Worm (Caenorhabditis elegans) whole organism, young adult: Measurements from ENCODE around the gene F09F9.1.

Experiments used
- B0019.2 ChIP-seq: fragments of 200-800 bp; sonication (Bioruptor generic); conservative IDR thresholded peaks from 2 replicates; pipeline ENCODE4 v1.3.6; 2022; ENCODE audit warnings: missing genetic modification reagents, missing genetic modification characterization, missing compliant biosample characterization
- F33H1.4 ChIP-seq: fragments of 200-800 bp; sonication (Bioruptor generic); IDR thresholded peaks from 2 replicates; pipeline ENCODE4 v1.3.6; 2022; ENCODE audit warnings: missing genetic modification reagents, missing genetic modification characterization, missing compliant biosample characterization
- F52B5.7 ChIP-seq: sonication (generic microtip); optimal IDR thresholded peaks from 2 replicates; lab custom pipeline; 2016; ENCODE audit warnings: mild to moderate bottlenecking, missing genetic modification characterization, missing compliant biosample characterization
- F57A8.1 ChIP-seq: fragments of 200-800 bp; sonication (Bioruptor generic); optimal IDR thresholded peaks from 2 replicates; lab custom pipeline; 2018; ENCODE audit warnings: mild to moderate bottlenecking, missing genetic modification characterization, moderate library complexity, missing compliant biosample characterization
- T26A5.8 ChIP-seq: sonication (generic microtip); optimal IDR thresholded peaks from 2 replicates; lab custom pipeline; 2016; ENCODE audit warnings: missing genetic modification characterization, missing compliant biosample characterization
- Y53F4B.3 ChIP-seq: fragments of 200-800 bp; sonication (Bioruptor generic); IDR thresholded peaks from 2 replicates; pipeline ENCODE4 v1.3.6; 2022; ENCODE audit warnings: missing genetic modification reagents, missing genetic modification characterization, missing compliant biosample characterization
- Y79H2A.3 ChIP-seq: fragments of 200-800 bp; sonication (Bioruptor generic); conservative IDR thresholded peaks from 2 replicates; pipeline ENCODE4 v1.3.6; 2022; ENCODE audit warnings: missing genetic modification reagents, missing genetic modification characterization, missing compliant biosample characterization
- atf-7 ChIP-seq: sonication (generic microtip); optimal IDR thresholded peaks from 2 replicates; lab custom pipeline; 2017; ENCODE audit warnings: mild to moderate bottlenecking, missing genetic modification characterization, missing compliant biosample characterization
- attf-6 ChIP-seq: fragments of 200-800 bp; sonication (Bioruptor generic); IDR thresholded peaks from 2 replicates; pipeline ENCODE4 v1.3.6; 2022; ENCODE audit warnings: missing genetic modification reagents, missing genetic modification characterization, missing compliant biosample characterization
- egl-44 ChIP-seq: fragments of 200-800 bp; sonication (Bioruptor generic); IDR thresholded peaks from 2 replicates; pipeline ENCODE4 v1.3.6; 2022; ENCODE audit warnings: missing genetic modification reagents, missing genetic modification characterization, missing compliant biosample characterization
- hlh-26 ChIP-seq: fragments of 200-800 bp; sonication (Bioruptor generic); conservative IDR thresholded peaks from 2 replicates; pipeline ENCODE4 v1.3.6; 2022; ENCODE audit warnings: missing genetic modification reagents, missing genetic modification characterization, missing compliant biosample characterization
- hmg-20 ChIP-seq: fragments of 200-800 bp; sonication (Bioruptor generic); IDR thresholded peaks from 2 replicates; pipeline ENCODE4 v1.3.6; 2022; ENCODE audit warnings: missing genetic modification reagents, missing genetic modification characterization, missing compliant biosample characterization
- lin-54 ChIP-seq: fragments of 200-800 bp; sonication (Bioruptor generic); optimal IDR thresholded peaks from 2 replicates; lab custom pipeline; 2018; ENCODE audit warnings: mild to moderate bottlenecking, missing genetic modification characterization, missing compliant biosample characterization
- mcd-1 ChIP-seq: fragments of 200-800 bp; sonication (Bioruptor generic); IDR thresholded peaks from 2 replicates; pipeline ENCODE4 v1.3.6; 2022; ENCODE audit warnings: missing genetic modification reagents, missing genetic modification characterization, missing compliant biosample characterization
- mes-4 ChIP-seq: sonication (generic microtip); optimal IDR thresholded peaks from 2 replicates; lab custom pipeline; 2016; ENCODE audit warnings: missing genotype, missing genetic modification characterization, missing compliant biosample characterization
- nfya-1 ChIP-seq: sonication (generic microtip); optimal IDR thresholded peaks from 2 replicates; lab custom pipeline; 2017; ENCODE audit warnings: antibody characterized with exemption, missing compliant biosample characterization, missing genetic modification characterization, borderline replicate concordance; ENCODE audit not compliant: insufficient read depth
- nfya-2 ChIP-seq: fragments of 200-800 bp; sonication (Bioruptor generic); IDR thresholded peaks from 2 replicates; pipeline ENCODE4 v1.3.6; 2022; ENCODE audit warnings: missing genetic modification reagents, missing genetic modification characterization, missing compliant biosample characterization
- nhr-27 ChIP-seq: fragments of 200-800 bp; sonication (Bioruptor generic); optimal IDR thresholded peaks from 2 replicates; lab custom pipeline; 2018; ENCODE audit warnings: mild to moderate bottlenecking, missing genetic modification characterization, moderate library complexity, missing compliant biosample characterization
- rcor-1 ChIP-seq: fragments of 200-800 bp; sonication (Bioruptor generic); IDR thresholded peaks from 2 replicates; pipeline ENCODE4 v1.3.6; 2022; ENCODE audit warnings: missing genetic modification reagents, missing genetic modification characterization, missing compliant biosample characterization
- repo-1 ChIP-seq: sonication (generic microtip); optimal IDR thresholded peaks from 2 replicates; lab custom pipeline; 2017; ENCODE audit warnings: mild to moderate bottlenecking, missing genetic modification characterization, missing compliant biosample characterization
- sea-2 ChIP-seq: fragments of 200-800 bp; sonication (Bioruptor generic); IDR thresholded peaks from 2 replicates; pipeline ENCODE4 v1.3.6; 2022; ENCODE audit warnings: missing genetic modification characterization, missing compliant biosample characterization
- snpc-1.3 ChIP-seq: sonication (generic microtip); optimal IDR thresholded peaks from 2 replicates; lab custom pipeline; 2017; ENCODE audit warnings: missing genetic modification characterization, mild to moderate bottlenecking, missing compliant biosample characterization, antibody characterized with exemption, moderate library complexity, missing genotype, missing genetic modification reagents; ENCODE audit not compliant: insufficient read depth
- tbp1 ChIP-seq: fragments of 200-800 bp; sonication (Bioruptor generic); optimal IDR thresholded peaks from 2 replicates; lab custom pipeline; 2018; ENCODE audit warnings: mild to moderate bottlenecking, missing genetic modification characterization, missing compliant biosample characterization
- tbx-9 ChIP-seq: sonication (generic microtip); optimal IDR thresholded peaks from 2 replicates; lab custom pipeline; 2016; ENCODE audit warnings: borderline replicate concordance, missing genetic modification characterization, inconsistent platforms, missing compliant biosample characterization
- ztf-22 ChIP-seq: fragments of 200-800 bp; sonication (Bioruptor generic); optimal IDR thresholded peaks from 2 replicates; lab custom pipeline; 2018; ENCODE audit warnings: mild to moderate bottlenecking, missing genetic modification characterization, moderate library complexity, missing compliant biosample characterization
- ztf-26 ChIP-seq: sonication (generic microtip); optimal IDR thresholded peaks from 2 replicates; lab custom pipeline; 2017; ENCODE audit warnings: missing genetic modification characterization, missing compliant biosample characterization

The F09F9.1 gene

ce11 chrX:4161938-4162337, 46.8 kb downstream of the F09F9.1 start:
- TF ChIP-seq rcor-1 (GFP tag; lab: Robert Waterston, UW) (no peak), tbp1 (no peak), nfya-1 (tag; lab: Kevin White, UChicago) (no peak), snpc-1.3 (tag; lab: Kevin White, UChicago) (no peak), hlh-26 (GFP tag; lab: Robert Waterston, UW) (no peak), atf-7 (tag; lab: Kevin White, UChicago) (no peak), egl-44 (GFP tag; lab: Robert Waterston, UW) (no peak), hmg-20 (GFP tag; lab: Robert Waterston, UW) (no peak), ztf-26 (no peak)

- TF ChIP-seq ztf-22 (GFP tag; lab: Kevin White, UChicago), result no peak
- TF ChIP-seq F33H1.4 (GFP tag; lab: Robert Waterston, UW), result no peak
- TF ChIP-seq sea-2 (GFP tag; lab: Robert Waterston, UW), result no peak
- TF ChIP-seq mes-4 (tag; lab: Kevin White, UChicago), result no peak
- TF ChIP-seq lin-54 (GFP tag; lab: Kevin White, UChicago), result no peak
- TF ChIP-seq tbx-9 (tag; lab: Kevin White, UChicago), result no peak
- TF ChIP-seq T26A5.8 (tag; lab: Kevin White, UChicago), result no peak
- no peak for TF ChIP-seq atf-7 (tag; lab: Kevin White, UChicago)
- no peak for TF ChIP-seq B0019.2 (GFP tag; lab: Robert Waterston, UW)
- TF ChIP-seq snpc-1.3 (tag; lab: Kevin White, UChicago), result no peak
- TF ChIP-seq Y53F4B.3 (GFP tag; lab: Robert Waterston, UW), result no peak
- TF ChIP-seq repo-1 (tag; lab: Kevin White, UChicago), result no peak
- TF ChIP-seq F57A8.1 (GFP tag; lab: Kevin White, UChicago), result no peak
- TF ChIP-seq nhr-27 (tag; lab: Kevin White, UChicago), result no peak
- no peak for TF ChIP-seq F52B5.7 (tag; lab: Kevin White, UChicago)
- TF ChIP-seq nfya-2 (GFP tag; lab: Robert Waterston, UW), result no peak
- no peak for TF ChIP-seq mcd-1 (GFP tag; lab: Robert Waterston, UW)
- no peak for TF ChIP-seq Y79H2A.3
- no peak for TF ChIP-seq attf-6
Measured at ce11 chrX:4163391-4163790, 48.3 kb downstream of the F09F9.1 start, which contains the start of gene ZK470.1. Gene ZK470.1, plus strand, starts transcription at chrX:4163691.
